Worm (Caenorhabditis elegans) whole organism, late embryonic: Measurements from ENCODE around the gene str-185.

Source experiments
- K09A11.1 ChIP-seq: sonication (generic microtip); optimal IDR thresholded peaks from 2 replicates; lab custom pipeline; 2017; ENCODE audit warnings: antibody characterized with exemption, mild to moderate bottlenecking, missing genetic modification characterization, missing compliant biosample characterization; ENCODE audit not compliant: insufficient read depth
- ama-1 ChIP-seq: fragments of 150-350 bp; optimal IDR thresholded peaks from 2 replicates; lab custom pipeline; 2014
- ceh-2 ChIP-seq: sonication (generic microtip); optimal IDR thresholded peaks from 2 replicates; lab custom pipeline; 2016; ENCODE audit warnings: missing genotype, missing genetic modification characterization, missing compliant biosample characterization
- ceh-48 ChIP-seq: sonication (generic microtip); optimal IDR thresholded peaks from 2 replicates; lab custom pipeline; 2016; ENCODE audit warnings: missing genetic modification characterization, inconsistent platforms, missing compliant biosample characterization
- che-1 ChIP-seq: sonication (generic microtip); optimal IDR thresholded peaks from 2 replicates; lab custom pipeline; 2016; ENCODE audit warnings: mild to moderate bottlenecking, missing genetic modification characterization, missing compliant biosample characterization
- hlh-6 ChIP-seq: sonication (generic microtip); optimal IDR thresholded peaks from 2 replicates; lab custom pipeline; 2016; ENCODE audit warnings: missing genotype, missing genetic modification characterization, missing compliant biosample characterization
- lim-6 ChIP-seq: sonication (generic microtip); optimal IDR thresholded peaks from 2 replicates; lab custom pipeline; 2016; ENCODE audit warnings: missing genetic modification characterization, missing compliant biosample characterization
- nfya-1 ChIP-seq: sonication (generic microtip); optimal IDR thresholded peaks from 2 replicates; lab custom pipeline; 2017; ENCODE audit warnings: missing genetic modification characterization, mild to moderate bottlenecking, missing compliant biosample characterization, antibody characterized with exemption, moderate library complexity
- nhr-11 ChIP-seq: fragments of 150-350 bp; optimal IDR thresholded peaks from 2 replicates; lab custom pipeline; 2014; ENCODE audit warnings: missing biosample characterization, missing genetic modification characterization
- pha-4 ChIP-seq: fragments of 150-350 bp; optimal IDR thresholded peaks from 2 replicates; lab custom pipeline; 2018; ENCODE audit warnings: missing biosample characterization, missing genetic modification reagents, missing genetic modification characterization
- pqm-1 ChIP-seq: sonication (generic microtip); optimal IDR thresholded peaks from 2 replicates; lab custom pipeline; 2016; ENCODE audit warnings: missing genetic modification characterization, missing compliant biosample characterization
- rnt-1 ChIP-seq: sonication (generic microtip); optimal IDR thresholded peaks from 2 replicates; lab custom pipeline; 2016; ENCODE audit warnings: missing genetic modification characterization, missing compliant biosample characterization

ce11 chrIV:4390438-4390894 is 39.3 kb downstream of the str-185 start, which contains the start of the genes rpl-7A and set-21:
- TF ChIP-seq pha-4 (tag; lab: Kevin White, UChicago) (no peak), nhr-11 (tag; lab: Kevin White, UChicago) (no peak), che-1 (no peak), nfya-1 (tag; lab: Kevin White, UChicago) (peak; percentile 85), ceh-48 (tag; lab: Kevin White, UChicago) (peak; percentile 40), ceh-2 (tag; lab: Kevin White, UChicago) (peak; percentile 15), K09A11.1 (no peak), pqm-1 (tag; lab: Kevin White, UChicago) (no peak), lim-6 (tag; lab: Kevin White, UChicago) (no peak), rnt-1 (tag; lab: Kevin White, UChicago) (peak; percentile 68), hlh-6 (no peak), ama-1 (no peak)
